Fruit fly (Drosophila melanogaster) whole organism, pupa: ENCODE measurements around the gene CG7299.

Source experiments
- CG10348 ChIP-seq: fragments of 200-800 bp; sonication (Bioruptor generic); IDR thresholded peaks from 2 replicates; pipeline ENCODE4 v1.3.6; 2022; ENCODE audit warnings: missing biosample characterization, missing genetic modification characterization
- CG17806 ChIP-seq: fragments of 200-800 bp; sonication (Bioruptor generic); optimal IDR thresholded peaks from 2 replicates; lab custom pipeline; 2018; ENCODE audit warnings: missing biosample characterization, mild to moderate bottlenecking, missing genetic modification characterization, moderate library complexity
- CG32121 ChIP-seq: fragments of 200-800 bp; sonication (Bioruptor generic); IDR thresholded peaks from 2 replicates; pipeline ENCODE4 v1.3.6; 2022; ENCODE audit warnings: missing biosample characterization, missing genetic modification characterization
- CG34367 ChIP-seq: fragments of 200-800 bp; sonication (Bioruptor generic); optimal IDR thresholded peaks from 2 replicates; lab custom pipeline; 2018; ENCODE audit warnings: missing biosample characterization, mild to moderate bottlenecking, missing genetic modification characterization
- CG4496 ChIP-seq: fragments of 200-800 bp; sonication (Bioruptor generic); IDR thresholded peaks from 3 replicates; pipeline ENCODE4 v1.3.6; 2022; ENCODE audit warnings: missing biosample characterization, missing genetic modification characterization
- CG9948 ChIP-seq: fragments of 200-800 bp; sonication (Bioruptor generic); optimal IDR thresholded peaks from 2 replicates; lab custom pipeline; 2018; ENCODE audit warnings: missing biosample characterization, mild to moderate bottlenecking, missing genetic modification characterization, moderate library complexity
- EcR ChIP-seq: fragments of 200-800 bp; sonication (Bioruptor generic); optimal IDR thresholded peaks from 3 replicates; lab custom pipeline; 2019; ENCODE audit warnings: missing biosample characterization, missing genetic modification characterization, mild to moderate bottlenecking, moderate library complexity, missing genetic modification reagents
- Snoo ChIP-seq: fragments of 200-800 bp; sonication (Bioruptor generic); optimal IDR thresholded peaks from 3 replicates; lab custom pipeline; 2017; ENCODE audit warnings: missing biosample characterization, mild to moderate bottlenecking, missing genetic modification characterization, inconsistent platforms

dm6 chr2L:10687794-10688185 lies 3.6 kb upstream of the CG7299 start:
- TF ChIP-seq CG34367 (tag; lab: Kevin White, UChicago): no peak
- no peak for TF ChIP-seq Snoo (tag; lab: Kevin White, UChicago)
- no peak for TF ChIP-seq CG9948 (tag; lab: Kevin White, UChicago)
- no peak for TF ChIP-seq EcR (GFP tag; lab: Kevin White, UChicago)
- no peak for TF ChIP-seq CG17806
- no peak for TF ChIP-seq CG10348
- no peak for TF ChIP-seq CG32121
- no peak for TF ChIP-seq CG4496 (GFP tag; lab: Robert Waterston, UW)
